Worm (Caenorhabditis elegans) whole organism, L3 larva: Measurements from ENCODE around the gene C33G8.13.

Experiments used
- ZK546.5 ChIP-seq: sonication (generic microtip); optimal IDR thresholded peaks from 2 replicates; lab custom pipeline; 2017; ENCODE audit warnings: missing biosample characterization, missing genetic modification characterization
- ama-1 ChIP-seq: fragments of 150-350 bp; optimal IDR thresholded peaks from 2 replicates; lab custom pipeline; 2018
- ceh-16 ChIP-seq: sonication (generic microtip); optimal IDR thresholded peaks from 2 replicates; lab custom pipeline; 2017; ENCODE audit warnings: missing biosample characterization, missing genetic modification characterization
- ceh-82 ChIP-seq: fragments of 150-350 bp; optimal IDR thresholded peaks from 2 replicates; lab custom pipeline; 2014; ENCODE audit warnings: missing biosample characterization, missing genetic modification characterization
- elt-1 ChIP-seq: fragments of 150-350 bp; optimal IDR thresholded peaks from 2 replicates; lab custom pipeline; 2014; ENCODE audit warnings: missing biosample characterization, missing genetic modification characterization
- elt-3 ChIP-seq, 3 experiments: fragments of 150-350 bp in 1 of 3; sonication (generic microtip) in 2 of 3; optimal IDR thresholded peaks; 2 replicates in 2 of 3; 4 replicates in 1 of 3; lab custom pipeline; 2014 to 2017; ENCODE audit warnings: missing biosample characterization in 3 of 3, missing genetic modification characterization in 3 of 3
- nfya-1 ChIP-seq: sonication (generic microtip); optimal IDR thresholded peaks from 2 replicates; lab custom pipeline; 2017; ENCODE audit warnings: missing genetic modification characterization, mild to moderate bottlenecking, missing compliant biosample characterization, antibody characterized with exemption, moderate library complexity; ENCODE audit not compliant: insufficient read depth
- nhr-25 ChIP-seq: sonication (generic microtip); optimal IDR thresholded peaks from 2 replicates; lab custom pipeline; 2017; ENCODE audit warnings: missing biosample characterization, missing genetic modification characterization
- nhr-76 ChIP-seq: fragments of 150-350 bp; sonication (generic microtip); optimal IDR thresholded peaks from 5 replicates; lab custom pipeline; 2014; ENCODE audit warnings: missing biosample characterization, missing genetic modification characterization
- tbx-2 ChIP-seq: sonication (generic microtip); optimal IDR thresholded peaks from 2 replicates; lab custom pipeline; 2016; ENCODE audit warnings: mild to moderate bottlenecking, missing genetic modification characterization, missing compliant biosample characterization
- unc-39 ChIP-seq: sonication (generic microtip); optimal IDR thresholded peaks from 4 replicates; lab custom pipeline; 2017; ENCODE audit warnings: missing biosample characterization, missing genetic modification characterization
- unc-62 ChIP-seq: fragments of 150-350 bp; sonication (generic microtip); optimal IDR thresholded peaks from 4 replicates; lab custom pipeline; 2014; ENCODE audit warnings: missing biosample characterization, missing genetic modification reagents, missing genetic modification characterization
- ztf-4 ChIP-seq: fragments of 150-350 bp; optimal IDR thresholded peaks from 2 replicates; lab custom pipeline; 2014; ENCODE audit warnings: missing biosample characterization, missing genetic modification characterization

DNA sequence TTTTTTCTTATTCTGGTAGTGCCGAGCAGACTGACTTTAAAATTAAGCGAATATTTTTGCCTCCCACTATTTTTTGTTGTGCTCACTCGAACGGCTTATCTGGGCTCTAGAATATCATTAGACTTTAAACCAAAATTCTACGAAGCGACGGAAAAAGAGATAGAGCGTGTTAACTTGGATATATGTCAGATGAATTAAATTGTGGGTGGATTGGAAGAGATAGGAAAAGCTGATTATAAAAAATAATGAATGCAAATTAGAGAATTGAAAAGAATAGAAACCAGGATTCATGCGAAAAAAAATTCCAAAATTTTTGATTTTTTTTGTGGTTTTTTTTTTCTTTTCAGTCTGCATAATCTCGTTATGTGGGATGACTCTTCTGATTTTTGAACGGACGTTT, 6.0 kb upstream of the C33G8.13 start, which contains the start of gene F20A1.4:
- TF ChIP-seq elt-3 (tag; optimal IDR thresholded peaks at IDR 0.05; lab: Kevin White, UChicago) (no peak), nhr-76 (tag; lab: Kevin White, UChicago) (no peak), unc-62 (no peak), tbx-2 (no peak), ceh-82 (tag; lab: Kevin White, UChicago) (no peak), nhr-25 (tag; lab: Kevin White, UChicago) (no peak), ceh-16 (no peak), ztf-4 (tag; lab: Kevin White, UChicago) (no peak), nfya-1 (no peak), elt-1 (no peak), ama-1 (lab: Kevin White, UChicago) (no peak), unc-39 (tag; lab: Kevin White, UChicago) (no peak), ZK546.5 (no peak)
